Worm (Caenorhabditis elegans) whole organism, L3 larva: ENCODE measurements around the gene C56G2.15.

Source experiments
- R02D3.7 ChIP-seq: fragments of 150-350 bp; optimal IDR thresholded peaks from 2 replicates; lab custom pipeline; 2014; ENCODE audit warnings: missing biosample characterization, missing genetic modification characterization
- ZK546.5 ChIP-seq: sonication (generic microtip); optimal IDR thresholded peaks from 2 replicates; lab custom pipeline; 2017; ENCODE audit warnings: missing biosample characterization, missing genetic modification characterization
- aly-2 ChIP-seq: fragments of 150-350 bp; optimal IDR thresholded peaks from 2 replicates; lab custom pipeline; 2014; ENCODE audit warnings: missing biosample characterization, missing genetic modification characterization
- ama-1 ChIP-seq: fragments of 150-350 bp; optimal IDR thresholded peaks from 2 replicates; lab custom pipeline; 2018
- ceh-16 ChIP-seq: sonication (generic microtip); optimal IDR thresholded peaks from 2 replicates; lab custom pipeline; 2017; ENCODE audit warnings: missing biosample characterization, missing genetic modification characterization
- ceh-28 ChIP-seq: fragments of 150-350 bp; optimal IDR thresholded peaks from 2 replicates; lab custom pipeline; 2014; ENCODE audit warnings: missing biosample characterization, missing genetic modification reagents, missing genetic modification characterization
- ceh-82 ChIP-seq: fragments of 150-350 bp; optimal IDR thresholded peaks from 2 replicates; lab custom pipeline; 2014; ENCODE audit warnings: missing biosample characterization, missing genetic modification characterization
- ceh-9 ChIP-seq: sonication (generic microtip); optimal IDR thresholded peaks from 2 replicates; lab custom pipeline; 2018; ENCODE audit warnings: missing biosample characterization, missing genetic modification characterization
- daf-12 ChIP-seq: fragments of 150-350 bp; optimal IDR thresholded peaks from 2 replicates; lab custom pipeline; 2014; ENCODE audit warnings: missing biosample characterization, missing genetic modification reagents, missing genetic modification characterization
- egl-27 ChIP-seq: sonication (generic microtip); optimal IDR thresholded peaks from 4 replicates; lab custom pipeline; 2017; ENCODE audit warnings: missing biosample characterization, missing genetic modification reagents, missing genetic modification characterization
- egl-5 ChIP-seq: fragments of 150-350 bp; optimal IDR thresholded peaks from 2 replicates; lab custom pipeline; 2017; ENCODE audit warnings: missing biosample characterization, missing genetic modification reagents, missing genetic modification characterization, inconsistent platforms
- elt-1 ChIP-seq: fragments of 150-350 bp; optimal IDR thresholded peaks from 2 replicates; lab custom pipeline; 2014; ENCODE audit warnings: missing biosample characterization, missing genetic modification characterization
- elt-2 ChIP-seq: sonication (generic microtip); optimal IDR thresholded peaks from 2 replicates; lab custom pipeline; 2016; ENCODE audit warnings: missing genetic modification reagents, mild to moderate bottlenecking, missing genetic modification characterization, missing compliant biosample characterization
- elt-3 ChIP-seq, 3 experiments: fragments of 150-350 bp in 1 of 3; sonication (generic microtip) in 2 of 3; optimal IDR thresholded peaks; 2 replicates in 2 of 3; 4 replicates in 1 of 3; lab custom pipeline; 2014 to 2017; ENCODE audit warnings: missing biosample characterization in 3 of 3, missing genetic modification characterization in 3 of 3
- eor-1 ChIP-seq, 2 experiments: fragments of 150-350 bp; optimal IDR thresholded peaks; 2 replicates each; lab custom pipeline; 2014 to 2018; ENCODE audit warnings: missing biosample characterization in 2 of 2, missing genetic modification characterization in 2 of 2
- fkh-10 ChIP-seq: sonication (generic microtip); optimal IDR thresholded peaks from 2 replicates; lab custom pipeline; 2017; ENCODE audit warnings: missing biosample characterization, missing genetic modification reagents, missing genetic modification characterization
- fkh-2 ChIP-seq: fragments of 150-350 bp; optimal IDR thresholded peaks from 2 replicates; lab custom pipeline; 2014; ENCODE audit warnings: missing biosample characterization, missing genetic modification reagents, missing genetic modification characterization
- fos-1 ChIP-seq: fragments of 150-350 bp; optimal IDR thresholded peaks from 2 replicates; lab custom pipeline; 2014; ENCODE audit warnings: missing biosample characterization, missing genetic modification characterization
- hmg-11 ChIP-seq: sonication (generic microtip); optimal IDR thresholded peaks from 2 replicates; lab custom pipeline; 2016; ENCODE audit warnings: missing genetic modification characterization, missing compliant biosample characterization
- jun-1 ChIP-seq: fragments of 150-350 bp; optimal IDR thresholded peaks from 2 replicates; lab custom pipeline; 2014; ENCODE audit warnings: missing biosample characterization, missing genetic modification reagents, missing genetic modification characterization
- lin-15B ChIP-seq: fragments of 150-350 bp; optimal IDR thresholded peaks from 2 replicates; lab custom pipeline; 2014; ENCODE audit warnings: missing biosample characterization, missing genetic modification characterization
- lin-39 ChIP-seq: fragments of 150-350 bp; optimal IDR thresholded peaks from 2 replicates; lab custom pipeline; 2018; ENCODE audit warnings: missing biosample characterization, missing genetic modification reagents, missing genetic modification characterization
- lsy-12 ChIP-seq: sonication (generic microtip); optimal IDR thresholded peaks from 2 replicates; lab custom pipeline; 2016; ENCODE audit warnings: mild to moderate bottlenecking, missing genetic modification characterization, missing compliant biosample characterization
- mdl-1 ChIP-seq: fragments of 150-350 bp; optimal IDR thresholded peaks from 2 replicates; lab custom pipeline; 2014; ENCODE audit warnings: missing biosample characterization, missing genetic modification characterization
- mml-1 ChIP-seq: fragments of 150-350 bp; sonication (generic microtip); optimal IDR thresholded peaks from 3 replicates; lab custom pipeline; 2014; ENCODE audit warnings: missing biosample characterization, missing genetic modification characterization
- nfya-1 ChIP-seq: sonication (generic microtip); optimal IDR thresholded peaks from 2 replicates; lab custom pipeline; 2017; ENCODE audit warnings: missing genetic modification characterization, mild to moderate bottlenecking, missing compliant biosample characterization, antibody characterized with exemption, moderate library complexity; ENCODE audit not compliant: insufficient read depth
- nhr-11 ChIP-seq: fragments of 150-350 bp; optimal IDR thresholded peaks from 2 replicates; lab custom pipeline; 2014; ENCODE audit warnings: missing biosample characterization, missing genetic modification characterization
- nhr-12 ChIP-seq: fragments of 150-350 bp; optimal IDR thresholded peaks from 2 replicates; lab custom pipeline; 2014; ENCODE audit warnings: missing biosample characterization, missing genetic modification characterization
- nhr-23 ChIP-seq: fragments of 150-350 bp; optimal IDR thresholded peaks from 2 replicates; lab custom pipeline; 2014; ENCODE audit warnings: missing biosample characterization, missing genetic modification reagents, missing genetic modification characterization
- nhr-237 ChIP-seq: fragments of 150-350 bp; optimal IDR thresholded peaks from 2 replicates; lab custom pipeline; 2014; ENCODE audit warnings: missing biosample characterization, missing genetic modification characterization
- nhr-25 ChIP-seq: sonication (generic microtip); optimal IDR thresholded peaks from 2 replicates; lab custom pipeline; 2017; ENCODE audit warnings: missing biosample characterization, missing genetic modification characterization
- nhr-28 ChIP-seq: fragments of 150-350 bp; optimal IDR thresholded peaks from 2 replicates; lab custom pipeline; 2014; ENCODE audit warnings: missing biosample characterization, missing genetic modification characterization
- nhr-43 ChIP-seq: sonication (generic microtip); optimal IDR thresholded peaks from 2 replicates; lab custom pipeline; 2016; ENCODE audit warnings: mild to moderate bottlenecking, missing genetic modification characterization, missing compliant biosample characterization; ENCODE audit not compliant: poor library complexity, severe bottlenecking
- nhr-67 ChIP-seq: fragments of 150-350 bp; optimal IDR thresholded peaks from 2 replicates; lab custom pipeline; 2014; ENCODE audit warnings: missing biosample characterization, missing genetic modification characterization
- nhr-76 ChIP-seq: fragments of 150-350 bp; sonication (generic microtip); optimal IDR thresholded peaks from 5 replicates; lab custom pipeline; 2014; ENCODE audit warnings: missing biosample characterization, missing genetic modification characterization
- pha-4 ChIP-seq: fragments of 150-350 bp; optimal IDR thresholded peaks from 2 replicates; lab custom pipeline; 2014; ENCODE audit warnings: missing biosample characterization, missing genetic modification reagents, missing genetic modification characterization
- sea-2 ChIP-seq: fragments of 150-350 bp; sonication (generic microtip); optimal IDR thresholded peaks from 4 replicates; lab custom pipeline; 2014; ENCODE audit warnings: missing biosample characterization, missing genetic modification reagents, missing genetic modification characterization
- skn-1 ChIP-seq: fragments of 150-350 bp; optimal IDR thresholded peaks from 2 replicates; lab custom pipeline; 2014; ENCODE audit warnings: missing biosample characterization, missing genetic modification characterization
- snpc-4 ChIP-seq: fragments of 150-350 bp; optimal IDR thresholded peaks from 2 replicates; lab custom pipeline; 2014; ENCODE audit warnings: missing biosample characterization, missing genetic modification characterization
- tbx-2 ChIP-seq: sonication (generic microtip); optimal IDR thresholded peaks from 2 replicates; lab custom pipeline; 2016; ENCODE audit warnings: mild to moderate bottlenecking, missing genetic modification characterization, missing compliant biosample characterization
- unc-62 ChIP-seq: fragments of 150-350 bp; sonication (generic microtip); optimal IDR thresholded peaks from 4 replicates; lab custom pipeline; 2014; ENCODE audit warnings: missing biosample characterization, missing genetic modification reagents, missing genetic modification characterization
- zag-1 ChIP-seq: fragments of 150-350 bp; optimal IDR thresholded peaks from 2 replicates; lab custom pipeline; 2014; ENCODE audit warnings: missing biosample characterization, missing genetic modification characterization
- ztf-11 ChIP-seq: fragments of 150-350 bp; optimal IDR thresholded peaks from 2 replicates; lab custom pipeline; 2014; ENCODE audit warnings: missing biosample characterization, missing genetic modification characterization
- ztf-4 ChIP-seq: fragments of 150-350 bp; optimal IDR thresholded peaks from 2 replicates; lab custom pipeline; 2014; ENCODE audit warnings: missing biosample characterization, missing genetic modification characterization

Gene C56G2.15

DNA sequence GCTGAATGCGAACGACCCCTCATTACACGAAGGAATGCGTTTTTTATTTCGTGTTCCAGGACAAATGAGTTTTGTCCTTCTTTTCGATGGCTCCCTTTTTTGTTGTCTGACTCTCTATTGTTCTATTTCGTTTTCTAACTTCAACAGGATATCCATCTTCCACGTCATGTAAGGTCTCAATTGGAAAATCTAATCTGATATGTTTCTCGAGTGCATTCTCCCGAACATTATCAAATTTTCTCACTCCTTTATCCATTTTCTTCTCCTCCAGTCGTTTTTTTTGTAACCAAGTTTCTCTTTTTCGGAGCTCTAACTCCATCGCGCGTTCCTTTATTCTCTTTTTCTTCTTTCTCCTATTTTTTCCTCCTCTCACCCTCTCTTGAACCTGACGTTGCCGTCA is 17.3 kb downstream of the C56G2.15 start:
- TF ChIP-seq nhr-43 (tag; lab: Kevin White, UChicago) (no peak), fkh-10 (GFP tag; lab: Kevin White, UChicago) (peak; percentile 92)

DNA sequence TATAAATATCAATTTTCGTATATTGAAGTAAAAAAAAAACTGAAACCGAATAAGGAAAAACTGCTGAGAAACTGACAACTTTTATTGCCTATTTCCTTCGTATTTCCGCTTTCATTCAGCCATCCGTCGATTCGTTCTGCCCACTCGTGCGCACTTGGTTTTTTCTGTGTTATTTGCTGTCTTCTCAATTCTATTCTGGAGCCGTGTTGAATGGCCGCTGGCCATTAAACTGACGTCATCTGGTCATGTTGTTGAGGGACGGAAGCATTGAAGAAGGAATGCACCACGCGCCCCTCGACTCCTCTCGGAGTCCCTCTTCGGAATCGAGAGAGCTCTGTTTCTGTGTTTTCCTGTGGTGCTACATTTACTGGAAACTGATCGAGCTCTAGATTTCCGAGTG is 19.1 kb downstream of the C56G2.15 start:
- TF ChIP-seq hmg-11 (tag; lab: Kevin White, UChicago) (peak; percentile 18), fkh-10 (GFP tag; lab: Kevin White, UChicago) (no peak), nhr-237 (tag; lab: Kevin White, UChicago) (no peak), ceh-28 (tag; lab: Kevin White, UChicago) (no peak), nfya-1 (tag; lab: Kevin White, UChicago) (peak; percentile 75), egl-27 (tag; lab: Kevin White, UChicago) (no peak), egl-5 (tag; lab: Kevin White, UChicago) (peak; percentile 32), nhr-28 (tag; lab: Kevin White, UChicago) (no peak), lin-39 (tag; lab: Kevin White, UChicago) (peak; percentile 67), ama-1 (peak; percentile 2), tbx-2 (tag; lab: Kevin White, UChicago) (peak; percentile 49)

DNA sequence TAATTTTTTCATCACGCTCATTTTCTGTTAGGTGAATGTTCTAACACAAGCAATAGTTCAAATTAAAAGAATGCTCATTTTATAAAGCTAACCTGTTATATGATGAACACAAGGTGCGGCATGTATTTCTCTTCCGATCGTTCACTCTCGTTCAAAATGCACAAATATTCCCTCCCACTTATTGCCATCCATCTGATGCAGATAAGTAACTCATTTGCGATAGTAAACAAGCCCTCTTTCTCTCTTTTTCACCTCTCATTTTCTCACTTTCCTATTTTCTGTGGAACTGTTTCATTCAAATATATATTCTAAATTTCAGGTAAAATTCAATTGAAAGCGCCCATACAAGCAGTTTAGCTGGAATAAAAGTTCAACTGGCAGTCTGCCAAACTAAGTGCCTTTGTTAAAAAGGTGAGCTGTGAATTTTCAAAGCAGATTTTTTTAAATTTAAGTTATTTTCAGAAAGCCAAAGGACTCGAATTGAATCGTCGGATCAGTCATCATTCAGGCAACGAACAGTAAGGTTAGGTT is 21.7 kb downstream of the C56G2.15 start, which contains the start of the genes trmt-10C.2 and C56G2.22:
trmt-10C.2 (plus strand) TSS at position 314 of the 531 bp plus-strand sequence.
C56G2.22 (plus strand) TSS at position 481 of the 531 bp plus-strand sequence.
- TF ChIP-seq nhr-12 (tag; lab: Kevin White, UChicago) (no peak), pha-4 (tag; lab: Kevin White, UChicago) (peak; percentile 74), nhr-43 (tag; lab: Kevin White, UChicago) (no peak), elt-2 (tag; lab: Kevin White, UChicago) (peak; percentile 32)

DNA sequence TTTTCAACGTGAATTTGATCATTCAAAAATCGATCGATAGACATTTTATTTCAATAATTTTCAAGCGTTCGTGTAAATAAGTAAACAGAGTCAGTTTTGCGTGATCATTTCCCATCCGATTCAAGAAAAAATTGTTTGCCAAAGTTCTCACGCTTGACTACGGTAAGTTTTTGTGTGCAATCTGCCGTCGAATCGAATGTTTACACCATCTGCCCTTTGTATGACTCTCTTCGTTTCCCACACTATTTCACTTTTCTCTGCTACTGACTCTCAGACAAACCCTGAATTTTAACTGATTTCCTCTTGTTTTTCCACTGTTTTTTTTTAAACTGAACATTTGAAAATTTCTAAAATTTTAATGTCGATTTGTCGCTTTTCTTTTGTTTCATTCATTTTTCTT is 23.0 kb downstream of the C56G2.15 start:
- TF ChIP-seq eor-1 (tag; optimal IDR thresholded peaks at IDR 0.05; lab: Kevin White, UChicago) = no peak
- TF ChIP-seq lin-15B (tag; lab: Kevin White, UChicago) = peak; percentile 81
- peak; percentile 95 for TF ChIP-seq pha-4 (tag; lab: Kevin White, UChicago)
- TF ChIP-seq sea-2 (GFP tag; lab: Kevin White, UChicago) = no peak
- peak; percentile 35 for TF ChIP-seq tbx-2 (tag; lab: Kevin White, UChicago)
- no peak for TF ChIP-seq nhr-28 (tag; lab: Kevin White, UChicago)
- TF ChIP-seq aly-2 = no peak
- TF ChIP-seq R02D3.7 (tag; lab: Kevin White, UChicago) = peak; percentile 53
- peak; percentile 36 for TF ChIP-seq nhr-43 (tag; lab: Kevin White, UChicago)
- no peak for TF ChIP-seq nhr-11 (tag; lab: Kevin White, UChicago)
- no peak for TF ChIP-seq egl-5 (tag; lab: Kevin White, UChicago)
- peak; percentile 73 for TF ChIP-seq ama-1
- TF ChIP-seq jun-1 = peak; percentile 72
- TF ChIP-seq nhr-12 (tag; lab: Kevin White, UChicago) = no peak
- TF ChIP-seq fkh-10 (GFP tag; lab: Kevin White, UChicago) = no peak
- TF ChIP-seq nhr-23 (tag; lab: Kevin White, UChicago) = peak; percentile 79
- TF ChIP-seq ceh-82 (tag; lab: Kevin White, UChicago) = peak; percentile 54
- TF ChIP-seq elt-2 (tag; lab: Kevin White, UChicago) = peak; percentile 54
- no peak for TF ChIP-seq mdl-1 (tag; lab: Kevin White, UChicago)
- TF ChIP-seq ceh-16 (tag; lab: Kevin White, UChicago) = no peak
- no peak for TF ChIP-seq nhr-67
- TF ChIP-seq lsy-12 (tag; lab: Kevin White, UChicago) = peak; percentile 75
- peak; percentile 92 for TF ChIP-seq hmg-11 (tag; lab: Kevin White, UChicago)
- no peak for TF ChIP-seq ztf-4 (tag; lab: Kevin White, UChicago)
- no peak for TF ChIP-seq ZK546.5 (tag; lab: Kevin White, UChicago)
- peak; percentile 47 for TF ChIP-seq ceh-28 (tag; lab: Kevin White, UChicago)
- no peak for TF ChIP-seq fos-1 (tag; lab: Kevin White, UChicago)
- no peak for TF ChIP-seq ztf-11 (tag; lab: Kevin White, UChicago)
- no peak for TF ChIP-seq zag-1 (tag; lab: Kevin White, UChicago)
- TF ChIP-seq nhr-25 = peak; percentile 87
- TF ChIP-seq egl-27 (tag; lab: Kevin White, UChicago) = no peak
- no peak for TF ChIP-seq unc-62 (GFP tag; lab: Kevin White, UChicago)
- TF ChIP-seq daf-12 (tag; lab: Kevin White, UChicago) = no peak
- peak; percentile 52 for TF ChIP-seq lin-39 (tag; lab: Kevin White, UChicago)
- TF ChIP-seq skn-1 (tag; lab: Kevin White, UChicago) = peak; percentile 32
- no peak for TF ChIP-seq fkh-2
- TF ChIP-seq ceh-9 (tag; lab: Kevin White, UChicago) = no peak
- no peak for TF ChIP-seq elt-3 (tag; optimal IDR thresholded peaks at IDR 0.05; lab: Kevin White, UChicago)
- no peak for TF ChIP-seq elt-1 (tag; lab: Kevin White, UChicago)
- peak; percentile 81 for TF ChIP-seq snpc-4
- TF ChIP-seq nhr-76 (tag; lab: Kevin White, UChicago) = no peak
- no peak for TF ChIP-seq nhr-237 (tag; lab: Kevin White, UChicago)
- peak; percentile 92 for TF ChIP-seq nfya-1 (tag; lab: Kevin White, UChicago)
- TF ChIP-seq mml-1 (tag; lab: Kevin White, UChicago) = no peak
